Worm (Caenorhabditis elegans) whole organism, L1 larva: ENCODE results near the gene ptp-8.

ENCODE experiments used
- C04F5.9 ChIP-seq: sonication (generic microtip); optimal IDR thresholded peaks from 2 replicates; lab custom pipeline; 2016; ENCODE audit warnings: missing genetic modification characterization, missing compliant biosample characterization
- aly-2 ChIP-seq: fragments of 150-350 bp; optimal IDR thresholded peaks from 2 replicates; lab custom pipeline; 2014; ENCODE audit warnings: missing biosample characterization, missing genetic modification characterization
- ama-1 ChIP-seq: fragments of 150-350 bp; optimal IDR thresholded peaks from 2 replicates; lab custom pipeline; 2014
- blmp-1 ChIP-seq: fragments of 150-350 bp; optimal IDR thresholded peaks from 2 replicates; lab custom pipeline; 2014; ENCODE audit warnings: missing biosample characterization, missing genetic modification characterization
- ceh-63 ChIP-seq: fragments of 200-800 bp; sonication (Bioruptor generic); optimal IDR thresholded peaks from 2 replicates; lab custom pipeline; 2018; ENCODE audit warnings: mild to moderate bottlenecking, missing genetic modification characterization, missing compliant biosample characterization
- ceh-90 ChIP-seq: sonication (generic microtip); optimal IDR thresholded peaks from 2 replicates; lab custom pipeline; 2016; ENCODE audit warnings: missing genetic modification characterization, missing compliant biosample characterization
- elt-2 ChIP-seq: sonication (generic microtip); optimal IDR thresholded peaks from 2 replicates; lab custom pipeline; 2016; ENCODE audit warnings: missing genetic modification characterization, mild to moderate bottlenecking, inconsistent platforms, missing compliant biosample characterization, missing genetic modification reagents
- elt-3 ChIP-seq, 6 experiments: fragments of 150-350 bp in 1 of 6; sonication (generic microtip); optimal IDR thresholded peaks; 2 replicates each; lab custom pipeline; 2017 to 2018; ENCODE audit warnings: missing biosample characterization in 6 of 6, missing genetic modification characterization in 6 of 6, inconsistent platforms in 1 of 6
- ets-5 ChIP-seq: fragments of 200-800 bp; sonication (Bioruptor generic); IDR thresholded peaks from 2 replicates; pipeline ENCODE4 v1.3.6; 2022; ENCODE audit warnings: missing genetic modification characterization, missing compliant biosample characterization
- fkh-4 ChIP-seq: sonication (generic microtip); optimal IDR thresholded peaks from 2 replicates; lab custom pipeline; 2016; ENCODE audit warnings: missing compliant biosample characterization, missing genetic modification characterization, borderline replicate concordance
- fos-1 ChIP-seq: fragments of 150-350 bp; optimal IDR thresholded peaks from 2 replicates; lab custom pipeline; 2014; ENCODE audit warnings: missing biosample characterization, missing genetic modification characterization
- grh-1 ChIP-seq: fragments of 200-800 bp; sonication (Bioruptor generic); IDR thresholded peaks from 2 replicates; pipeline ENCODE4 v1.3.6; 2022; ENCODE audit warnings: missing genetic modification reagents, missing genetic modification characterization, missing compliant biosample characterization
- hlh-17 ChIP-seq: fragments of 200-800 bp; sonication (Bioruptor generic); optimal IDR thresholded peaks from 2 replicates; lab custom pipeline; 2018; ENCODE audit warnings: missing genetic modification characterization, mild to moderate bottlenecking, missing compliant biosample characterization, moderate library complexity, borderline replicate concordance
- hlh-4 ChIP-seq: sonication (generic microtip); optimal IDR thresholded peaks from 2 replicates; lab custom pipeline; 2016; ENCODE audit warnings: mild to moderate bottlenecking, missing genetic modification characterization, missing compliant biosample characterization
- hpl-2 ChIP-seq: fragments of 150-350 bp; optimal IDR thresholded peaks from 2 replicates; lab custom pipeline; 2014; ENCODE audit warnings: missing biosample characterization, missing genetic modification reagents, missing genetic modification characterization
- irx-1 ChIP-seq: sonication (generic microtip); optimal IDR thresholded peaks from 2 replicates; lab custom pipeline; 2016; ENCODE audit warnings: missing genetic modification characterization, missing compliant biosample characterization
- isw-1 ChIP-seq: fragments of 200-800 bp; sonication (Bioruptor generic); IDR thresholded peaks from 2 replicates; pipeline ENCODE4 v1.3.6; 2022; ENCODE audit warnings: missing genetic modification characterization, missing compliant biosample characterization
- jun-1 ChIP-seq: fragments of 150-350 bp; optimal IDR thresholded peaks from 2 replicates; lab custom pipeline; 2014; ENCODE audit warnings: missing biosample characterization, missing genetic modification reagents, missing genetic modification characterization
- lin-15B ChIP-seq: fragments of 150-350 bp; sonication (generic microtip); optimal IDR thresholded peaks from 3 replicates; lab custom pipeline; 2014; ENCODE audit warnings: missing biosample characterization, missing genetic modification characterization
- lin-35 ChIP-seq, 2 experiments: fragments of 150-350 bp; optimal IDR thresholded peaks; 2 replicates each; lab custom pipeline; 2014; ENCODE audit warnings: missing biosample characterization in 2 of 2, missing genetic modification characterization in 2 of 2, missing genetic modification reagents in 2 of 2
- lsy-2 ChIP-seq, 2 experiments: fragments of 150-350 bp; optimal IDR thresholded peaks; 2 replicates each; lab custom pipeline; 2014; ENCODE audit warnings: missing biosample characterization in 2 of 2, missing genetic modification characterization in 2 of 2
- mab-9 ChIP-seq: fragments of 200-800 bp; sonication (Bioruptor generic); IDR thresholded peaks from 2 replicates; pipeline ENCODE4 v1.3.6; 2022; ENCODE audit warnings: missing genetic modification reagents, missing genetic modification characterization, missing compliant biosample characterization
- mdl-1 ChIP-seq, 2 experiments: fragments of 150-350 bp; optimal IDR thresholded peaks; 2 replicates each; lab custom pipeline; 2014 to 2017; ENCODE audit warnings: missing biosample characterization in 2 of 2, missing genetic modification characterization in 2 of 2, inconsistent platforms in 1 of 2
- nhr-11 ChIP-seq: fragments of 150-350 bp; optimal IDR thresholded peaks from 2 replicates; lab custom pipeline; 2014; ENCODE audit warnings: missing biosample characterization, missing genetic modification characterization
- nhr-12 ChIP-seq: sonication (generic microtip); optimal IDR thresholded peaks from 2 replicates; lab custom pipeline; 2017; ENCODE audit warnings: missing biosample characterization, missing genetic modification characterization
- nhr-20 ChIP-seq: sonication (generic microtip); optimal IDR thresholded peaks from 2 replicates; lab custom pipeline; 2016; ENCODE audit warnings: mild to moderate bottlenecking, missing genetic modification characterization, missing compliant biosample characterization
- nhr-71 ChIP-seq: sonication (generic microtip); optimal IDR thresholded peaks from 2 replicates; lab custom pipeline; 2016; ENCODE audit warnings: mild to moderate bottlenecking, missing genetic modification characterization, moderate library complexity, missing compliant biosample characterization
- nhr-76 ChIP-seq: sonication (generic microtip); optimal IDR thresholded peaks from 2 replicates; lab custom pipeline; 2017; ENCODE audit warnings: missing biosample characterization, missing genetic modification characterization
- nhr-84 ChIP-seq: sonication (generic microtip); optimal IDR thresholded peaks from 2 replicates; lab custom pipeline; 2017; ENCODE audit warnings: missing biosample characterization, missing genetic modification characterization
- pag-3 ChIP-seq: sonication (generic microtip); optimal IDR thresholded peaks from 2 replicates; lab custom pipeline; 2017; ENCODE audit warnings: missing genetic modification characterization, mild to moderate bottlenecking, missing compliant biosample characterization, antibody characterized with exemption, borderline replicate concordance; ENCODE audit not compliant: insufficient read depth
- pqm-1 ChIP-seq: sonication (generic microtip); optimal IDR thresholded peaks from 3 replicates; lab custom pipeline; 2017; ENCODE audit warnings: missing biosample characterization, missing genetic modification characterization
- snpc-4 ChIP-seq: fragments of 150-350 bp; optimal IDR thresholded peaks from 2 replicates; lab custom pipeline; 2014; ENCODE audit warnings: missing biosample characterization, missing genetic modification characterization
- snu-23 ChIP-seq: sonication (generic microtip); optimal IDR thresholded peaks from 2 replicates; lab custom pipeline; 2016; ENCODE audit warnings: missing genetic modification characterization, missing compliant biosample characterization
- sptf-1 ChIP-seq: fragments of 150-350 bp; optimal IDR thresholded peaks from 2 replicates; lab custom pipeline; 2014; ENCODE audit warnings: missing biosample characterization, missing genetic modification characterization
- tlp-1 ChIP-seq: fragments of 150-350 bp; optimal IDR thresholded peaks from 2 replicates; lab custom pipeline; 2014; ENCODE audit warnings: missing biosample characterization, missing genetic modification characterization
- unc-30 ChIP-seq: sonication (generic microtip); optimal IDR thresholded peaks from 2 replicates; lab custom pipeline; 2017; ENCODE audit warnings: missing biosample characterization, missing genetic modification characterization
- unc-62 ChIP-seq: fragments of 150-350 bp; optimal IDR thresholded peaks from 2 replicates; lab custom pipeline; 2014; ENCODE audit warnings: missing biosample characterization, missing genetic modification reagents, missing genetic modification characterization
- unc-86 ChIP-seq: sonication (generic microtip); optimal IDR thresholded peaks from 2 replicates; lab custom pipeline; 2016; ENCODE audit warnings: missing genetic modification characterization, missing compliant biosample characterization
- unc-98 ChIP-seq: fragments of 200-800 bp; sonication (Bioruptor generic); IDR thresholded peaks from 2 replicates; pipeline ENCODE4 v1.3.6; 2022; ENCODE audit warnings: missing genetic modification characterization, missing compliant biosample characterization
- xbp-1 ChIP-seq: sonication (generic microtip); optimal IDR thresholded peaks from 2 replicates; lab custom pipeline; 2016; ENCODE audit warnings: missing genetic modification characterization, missing compliant biosample characterization
- ztf-4 ChIP-seq: fragments of 150-350 bp; optimal IDR thresholded peaks from 2 replicates; lab custom pipeline; 2014; ENCODE audit warnings: missing biosample characterization, missing genetic modification characterization

ptp-8 gene

DNA sequence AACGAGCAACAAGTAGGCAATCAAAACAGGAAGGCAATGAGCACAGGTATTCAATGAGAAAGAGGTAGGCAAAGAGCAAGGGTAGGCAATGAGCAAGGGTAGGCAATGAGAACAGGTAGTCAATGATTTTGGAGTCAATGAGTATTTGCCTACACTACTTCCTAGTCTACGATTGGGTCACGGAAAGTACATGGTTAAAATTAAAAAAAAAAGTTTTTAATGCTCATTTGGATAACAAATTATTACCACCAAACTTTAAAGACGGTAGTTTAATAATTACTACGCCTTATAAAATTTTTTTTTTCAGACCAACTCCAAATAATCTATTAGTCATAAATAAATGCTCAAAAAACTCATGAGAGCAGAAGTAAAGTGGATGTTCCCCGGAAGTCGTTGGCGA is at the start of gene ptp-8:
Gene ptp-8 (plus strand): TSS at position 301 of the 400 bp plus-strand sequence.
- no peak for TF ChIP-seq nhr-84 (tag; lab: Kevin White, UChicago)
- TF ChIP-seq unc-98 (GFP tag; lab: Robert Waterston, UW): no peak
- TF ChIP-seq fos-1 (tag; lab: Kevin White, UChicago): no peak
- no peak for TF ChIP-seq fkh-4 (tag; lab: Kevin White, UChicago)
- no peak for TF ChIP-seq ceh-63 (GFP tag; lab: Kevin White, UChicago)
- TF ChIP-seq mdl-1 (tag; optimal IDR thresholded peaks at IDR 0.05; lab: Kevin White, UChicago): no peak
- no peak for TF ChIP-seq blmp-1 (tag; lab: Kevin White, UChicago)

DNA sequence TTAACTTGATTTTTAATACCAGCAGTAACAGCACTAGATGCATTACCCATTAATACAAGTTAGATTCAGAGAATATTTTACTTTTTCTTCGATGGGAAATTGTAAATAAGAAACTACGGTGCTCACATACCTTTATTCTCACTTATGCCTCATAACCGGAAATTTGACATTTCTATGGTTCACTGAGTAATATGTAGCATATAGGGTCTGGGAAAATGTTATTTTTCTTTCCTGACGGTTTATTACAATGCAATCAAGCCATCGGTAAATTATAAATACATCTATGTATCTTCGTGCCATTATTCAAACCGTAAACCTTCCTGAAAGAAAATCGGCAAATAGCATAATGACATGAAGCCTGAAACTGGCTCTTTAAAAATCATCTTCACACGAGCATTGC is 49.2 kb upstream of the ptp-8 start, which contains the start of gene ocr-4:
Gene ocr-4 (minus strand): TSS at position 101 of the 400 bp plus-strand sequence.
- no peak for TF ChIP-seq grh-1 (GFP tag; lab: Robert Waterston, UW)
- no peak for TF ChIP-seq nhr-11 (tag; lab: Kevin White, UChicago)
- no peak for TF ChIP-seq unc-98 (GFP tag; lab: Robert Waterston, UW)
- TF ChIP-seq snu-23 (GFP tag; lab: Kevin White, UChicago): no peak
- no peak for TF ChIP-seq unc-86
- no peak for TF ChIP-seq aly-2 (tag; lab: Kevin White, UChicago)
- no peak for TF ChIP-seq pqm-1 (tag; lab: Kevin White, UChicago)
- TF ChIP-seq snpc-4 (tag; lab: Kevin White, UChicago): no peak
- no peak for TF ChIP-seq jun-1 (tag; lab: Kevin White, UChicago)
- TF ChIP-seq unc-62: no peak
- TF ChIP-seq fkh-4 (tag; lab: Kevin White, UChicago): no peak
- no peak for TF ChIP-seq ceh-63 (GFP tag; lab: Kevin White, UChicago)
- no peak for TF ChIP-seq blmp-1 (tag; lab: Kevin White, UChicago)
- TF ChIP-seq nhr-84 (tag; lab: Kevin White, UChicago): no peak
- no peak for TF ChIP-seq hlh-17 (GFP tag; lab: Kevin White, UChicago)
- TF ChIP-seq sptf-1 (tag; lab: Kevin White, UChicago): no peak
- TF ChIP-seq lin-15B (tag; lab: Kevin White, UChicago): no peak
- TF ChIP-seq ama-1 (lab: Kevin White, UChicago): no peak
- no peak for TF ChIP-seq lin-35 (GFP tag; optimal IDR thresholded peaks at IDR 0.05; lab: Kevin White, UChicago)
- TF ChIP-seq, all 84 proteins: peak for 0

DNA sequence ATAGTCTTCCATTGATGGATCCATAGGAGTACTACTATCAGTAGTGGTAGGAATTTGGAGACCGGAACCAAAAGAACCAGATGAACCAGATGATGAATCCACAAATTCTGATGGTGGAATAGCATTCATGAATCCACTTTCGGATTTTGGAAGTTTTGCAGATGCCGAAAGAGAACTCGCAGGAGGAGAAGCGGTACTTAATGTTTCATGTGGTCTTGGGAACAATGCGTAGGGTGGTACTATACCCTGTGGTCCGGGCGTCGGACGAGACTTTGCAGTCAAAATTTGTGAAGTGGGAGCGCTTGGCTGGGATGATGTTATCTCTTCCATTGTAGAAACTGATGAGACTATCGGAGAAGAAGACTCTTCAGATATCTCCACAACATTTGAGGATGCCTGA is 43.8 kb upstream of the ptp-8 start:
- TF ChIP-seq hlh-4: no peak
- no peak for TF ChIP-seq isw-1
- no peak for TF ChIP-seq ets-5 (GFP tag; lab: Robert Waterston, UW)
- TF ChIP-seq unc-98 (GFP tag; lab: Robert Waterston, UW): no peak
- no peak for TF ChIP-seq unc-30 (tag; lab: Kevin White, UChicago)
- TF ChIP-seq C04F5.9 (tag; lab: Kevin White, UChicago): no peak
- no peak for TF ChIP-seq nhr-20 (tag; lab: Kevin White, UChicago)
- TF ChIP-seq ztf-4: no peak
- TF ChIP-seq ceh-90 (tag; lab: Kevin White, UChicago): no peak
- TF ChIP-seq nhr-71: no peak
- no peak for TF ChIP-seq mab-9 (GFP tag; lab: Robert Waterston, UW)
- no peak for TF ChIP-seq nhr-76 (tag; lab: Kevin White, UChicago)
- TF ChIP-seq irx-1 (tag; lab: Kevin White, UChicago): no peak
- no peak for TF ChIP-seq elt-3 (tag; optimal IDR thresholded peaks at IDR 0.05; lab: Kevin White, UChicago)
- TF ChIP-seq sptf-1 (tag; lab: Kevin White, UChicago): no peak

DNA sequence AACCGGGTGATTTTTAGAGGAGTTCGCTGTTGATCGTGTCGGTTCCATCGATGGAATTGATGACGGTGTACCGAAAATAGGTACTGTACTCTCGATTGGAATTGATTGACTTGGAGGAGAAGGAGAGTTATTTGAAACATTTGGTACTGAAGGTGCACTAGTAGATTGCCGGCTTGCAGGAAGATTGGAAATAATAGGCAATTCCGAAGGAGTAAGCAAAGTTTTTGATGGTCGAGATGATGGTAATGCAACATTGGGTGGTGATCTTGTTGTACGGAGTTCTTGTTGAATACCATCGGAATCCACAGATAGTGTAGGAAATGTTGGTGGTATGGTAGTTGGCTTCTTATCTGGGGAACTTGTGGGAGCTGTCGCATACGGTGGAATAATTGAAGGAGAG is 42.8 kb upstream of the ptp-8 start:
- TF ChIP-seq tlp-1 (tag; lab: Kevin White, UChicago) (no peak), nhr-12 (no peak), unc-62 (no peak), elt-2 (no peak), isw-1 (no peak), pag-3 (tag; lab: Kevin White, UChicago) (no peak), aly-2 (tag; lab: Kevin White, UChicago) (no peak), nhr-84 (tag; lab: Kevin White, UChicago) (no peak), ets-5 (GFP tag; lab: Robert Waterston, UW) (no peak), unc-30 (tag; lab: Kevin White, UChicago) (no peak), nhr-71 (no peak), hpl-2 (GFP tag; lab: Kevin White, UChicago) (no peak), blmp-1 (tag; lab: Kevin White, UChicago) (no peak), xbp-1 (tag; lab: Kevin White, UChicago) (no peak), ama-1 (lab: Kevin White, UChicago) (no peak), lsy-2 (tag; optimal IDR thresholded peaks at IDR 0.05; lab: Kevin White, UChicago) (no peak)
